Worm (Caenorhabditis elegans): ENCODE results near the gene W06G6.9.

The W06G6.9 gene

ce11 chrV:16628991-16629390 is 17.3 kb downstream of the W06G6.9 start, which contains the start of gene W06G6.2:
W06G6.2 (plus strand) TSS chrV:16629291.
- TF ChIP-seq nhr-21 (tag; optimal IDR thresholded peaks at IDR 0.05) = no peak
- no peak for TF ChIP-seq aly-2 (tag; optimal IDR thresholded peaks at IDR 0.05)
- TF ChIP-seq ama-1 (optimal IDR thresholded peaks at IDR 0.05) = no peak
- no peak for TF ChIP-seq nhr-129 (tag; optimal IDR thresholded peaks at IDR 0.05)
- no peak for TF ChIP-seq nhr-6 (tag; optimal IDR thresholded peaks at IDR 0.05)
- TF ChIP-seq dmd-4 (tag; optimal IDR thresholded peaks at IDR 0.05) = no peak
- no peak for TF ChIP-seq mab-5 (tag; optimal IDR thresholded peaks at IDR 0.05)

DNA sequence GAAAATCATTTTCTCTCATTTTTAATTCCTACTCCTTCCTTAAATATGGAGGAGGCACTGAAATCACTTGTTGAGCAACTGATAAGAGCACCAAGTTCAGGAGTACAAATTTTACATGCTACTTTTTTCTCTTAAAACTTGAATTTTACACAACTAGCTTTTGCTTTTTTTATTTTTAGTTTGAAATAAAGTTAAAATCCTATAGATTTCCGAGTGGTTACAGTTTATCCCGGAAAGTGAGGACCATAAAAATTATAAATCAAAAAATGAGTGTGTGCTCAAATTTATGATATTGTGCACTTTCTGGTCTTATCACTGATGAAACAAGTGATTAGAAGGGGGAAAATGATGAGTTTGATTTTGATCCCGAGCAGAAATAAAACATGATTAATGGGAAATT is 18.3 kb downstream of the W06G6.9 start, which contains the start of gene oac-53:
Gene oac-53, minus strand, starts transcription at position 9 of the 400 bp plus-strand sequence.
- TF ChIP-seq lin-39 (tag; optimal IDR thresholded peaks at IDR 0.05) (no peak), mbf-1 (tag; optimal IDR thresholded peaks at IDR 0.05) (no peak), sma-9 (GFP tag; optimal IDR thresholded peaks at IDR 0.05) (no peak), sma-9 (tag; optimal IDR thresholded peaks at IDR 0.05) (no peak), snpc-4 (tag; optimal IDR thresholded peaks at IDR 0.05) (no peak), sma-3 (GFP tag; optimal IDR thresholded peaks at IDR 0.05) (no peak), fos-1 (tag; optimal IDR thresholded peaks at IDR 0.05) (peak; percentile 69)

DNA sequence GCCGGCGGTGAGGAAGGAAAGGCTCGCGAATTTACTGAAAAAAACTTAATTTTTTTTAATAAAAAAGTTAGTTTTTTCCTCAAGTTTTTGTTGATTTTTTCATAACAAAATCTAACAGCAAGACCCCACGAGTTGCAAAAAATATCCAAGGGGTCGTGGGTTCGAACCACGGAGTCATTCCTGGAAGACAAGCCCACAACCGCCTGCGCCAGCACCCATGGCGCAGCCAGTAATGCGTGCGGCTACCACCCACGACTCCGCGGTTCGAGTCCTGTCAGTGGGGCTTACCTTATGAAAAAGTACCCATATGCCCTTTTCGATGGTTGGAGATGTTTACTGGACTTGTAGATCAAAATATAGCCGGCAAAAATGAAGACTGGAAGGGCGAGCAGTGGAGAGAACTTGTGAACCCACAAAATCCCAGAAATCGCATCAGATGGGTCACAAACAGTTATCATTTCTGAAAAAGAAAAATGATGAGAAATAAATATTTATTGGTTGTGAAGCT is 23.5 kb downstream of the W06G6.9 start, which contains the start of gene Y70C5A.2:
Gene Y70C5A.2, minus strand, starts transcription at position 458 of the 508 bp plus-strand sequence.
- no peak for TF ChIP-seq nhr-21 (tag; optimal IDR thresholded peaks at IDR 0.05)

DNA sequence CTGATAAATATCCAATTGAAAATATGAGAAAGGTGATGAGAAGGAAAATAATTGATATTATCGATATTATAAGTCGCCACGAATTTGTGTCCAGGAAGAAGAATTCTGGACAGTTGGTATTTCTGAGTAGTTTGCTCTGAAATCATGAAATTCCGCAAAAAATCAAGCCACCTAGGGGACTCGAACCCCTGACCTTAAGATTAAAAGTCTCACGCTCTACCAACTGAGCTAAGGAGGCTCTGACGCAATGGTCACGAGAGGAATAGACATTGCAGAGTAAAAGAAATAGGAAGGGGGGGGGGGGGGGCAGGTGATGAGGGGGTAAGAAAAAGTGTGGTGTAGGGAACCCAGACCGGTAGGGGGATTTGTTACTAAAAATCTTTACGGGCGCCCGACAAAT is 24.4 kb downstream of the W06G6.9 start:
- no peak for TF ChIP-seq fos-1 (tag; optimal IDR thresholded peaks at IDR 0.05)
- TF ChIP-seq nhr-237 (tag; optimal IDR thresholded peaks at IDR 0.05) = no peak
- no peak for TF ChIP-seq dmd-4 (tag; optimal IDR thresholded peaks at IDR 0.05)

DNA sequence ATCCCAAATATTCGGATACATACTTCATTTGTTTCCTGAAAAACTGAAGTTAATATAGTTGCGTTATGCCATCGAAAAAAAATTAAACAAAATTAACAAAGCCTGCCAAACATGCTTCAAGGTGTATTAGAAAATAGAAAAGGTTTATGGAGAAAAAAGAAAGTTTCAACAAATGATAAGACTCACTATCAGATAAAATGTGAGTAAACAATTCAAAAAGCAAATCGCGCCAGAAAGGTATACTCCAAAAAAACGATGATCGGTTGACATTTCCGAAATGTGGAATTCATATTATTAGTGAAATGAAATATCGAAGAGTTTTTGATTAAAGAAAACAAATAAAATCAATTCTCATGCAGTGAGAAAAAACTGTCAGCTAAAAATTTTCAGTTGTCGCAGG is 25.4 kb downstream of the W06G6.9 start, which contains the start of gene Y70C5A.3:
Gene Y70C5A.3, minus strand, starts transcription at position 50 of the 400 bp plus-strand sequence.
- TF ChIP-seq ztf-11 (tag; optimal IDR thresholded peaks at IDR 0.05) (no peak), nhr-25 (tag; optimal IDR thresholded peaks at IDR 0.05) (no peak), fos-1 (tag; optimal IDR thresholded peaks at IDR 0.05) (peak; percentile 22)

- TF ChIP-seq ceh-82 (tag; optimal IDR thresholded peaks at IDR 0.05) (no peak), unc-62 (GFP tag; optimal IDR thresholded peaks at IDR 0.05) (no peak), egl-27 (tag; optimal IDR thresholded peaks at IDR 0.05) (no peak), nhr-25 (tag; optimal IDR thresholded peaks at IDR 0.05) (no peak), skn-1 (tag; optimal IDR thresholded peaks at IDR 0.05) (no peak), Y55F3AM.14 (GFP tag; optimal IDR thresholded peaks at IDR 0.05) (no peak), crh-2 (tag; optimal IDR thresholded peaks at IDR 0.05) (no peak), gmeb-1 (tag; optimal IDR thresholded peaks at IDR 0.05) (no peak), ztf-4 (tag; optimal IDR thresholded peaks at IDR 0.05) (no peak), unc-55 (GFP tag; optimal IDR thresholded peaks at IDR 0.05) (no peak), elt-3 (tag; optimal IDR thresholded peaks at IDR 0.05) (no peak), lin-39 (tag; optimal IDR thresholded peaks at IDR 0.05) (no peak), nhr-6 (tag; optimal IDR thresholded peaks at IDR 0.05) (no peak), blmp-1 (tag; optimal IDR thresholded peaks at IDR 0.05; ENCODE audit: insufficient read depth) (no peak), peb-1 (tag; optimal IDR thresholded peaks at IDR 0.05) (no peak), aly-2 (tag; optimal IDR thresholded peaks at IDR 0.05) (no peak), lsy-2 (tag; optimal IDR thresholded peaks at IDR 0.05) (no peak)
These were observed 28.8 kb downstream of the W06G6.9 start, which contains the start of gene Y70C5A.4 for ce11 chrV:16617462-16617861. Y70C5A.4 (plus strand) TSS chrV:16617762.

ce11 chrV:16610791-16611385 is 35.4 kb downstream of the W06G6.9 start, which contains the start of gene srw-54:
srw-54 (plus strand) TSS chrV:16611335.
- TF ChIP-seq fos-1 (tag; optimal IDR thresholded peaks at IDR 0.05) = peak; percentile 49
- TF ChIP-seq nhr-77 (tag; optimal IDR thresholded peaks at IDR 0.05) = no peak

Measured in whole organism, L2 larva.